Worm (Caenorhabditis elegans): Measurements from ENCODE around the gene F55A11.6.

The F55A11.6 gene

ce11 chrV:11762863-11763262 lies 13.8 kb upstream of the F55A11.6 start, which contains the start of gene T04F3.4:
T04F3.4 (minus strand) TSS chrV:11763049.
- TF ChIP-seq nhr-237 (tag; optimal IDR thresholded peaks at IDR 0.05): no peak
- no peak for TF ChIP-seq M03D4.4 (tag; optimal IDR thresholded peaks at IDR 0.05)
- TF ChIP-seq lin-13 (tag; optimal IDR thresholded peaks at IDR 0.05): no peak
- no peak for TF ChIP-seq ceh-43 (GFP tag; optimal IDR thresholded peaks at IDR 0.05)
- no peak for TF ChIP-seq elt-1 (tag; optimal IDR thresholded peaks at IDR 0.05; ENCODE audit: borderline replicate concordance, insufficient read depth)
- no peak for TF ChIP-seq unc-120 (tag; optimal IDR thresholded peaks at IDR 0.05; ENCODE audit: poor library complexity, severe bottlenecking)

- TF ChIP-seq nhr-28 (tag; optimal IDR thresholded peaks at IDR 0.05) (no peak), ztf-11 (tag; optimal IDR thresholded peaks at IDR 0.05) (peak; percentile 44), ceh-83 (GFP tag; optimal IDR thresholded peaks at IDR 0.05) (no peak), ceh-43 (GFP tag; optimal IDR thresholded peaks at IDR 0.05) (no peak), unc-39 (tag; optimal IDR thresholded peaks at IDR 0.05) (no peak), lin-13 (tag; optimal IDR thresholded peaks at IDR 0.05) (no peak), nhr-12 (tag; optimal IDR thresholded peaks at IDR 0.05) (no peak), ces-1 (GFP tag; optimal IDR thresholded peaks at IDR 0.05) (peak; percentile 85), nhr-237 (tag; optimal IDR thresholded peaks at IDR 0.05) (peak; percentile 55), ceh-39 (tag; optimal IDR thresholded peaks at IDR 0.05) (peak; percentile 46), nhr-76 (tag; optimal IDR thresholded peaks at IDR 0.05) (no peak), lsy-2 (tag; optimal IDR thresholded peaks at IDR 0.05) (peak; percentile 99), ham-2 (GFP tag; optimal IDR thresholded peaks at IDR 0.05) (no peak), blmp-1 (tag; optimal IDR thresholded peaks at IDR 0.05) (no peak), elt-3 (tag; optimal IDR thresholded peaks at IDR 0.05) (no peak), hlh-1 (tag; optimal IDR thresholded peaks at IDR 0.05) (no peak), unc-120 (tag; optimal IDR thresholded peaks at IDR 0.05; ENCODE audit: poor library complexity, severe bottlenecking) (no peak), mep-1 (tag; optimal IDR thresholded peaks at IDR 0.05) (peak; percentile 43), elt-1 (tag; optimal IDR thresholded peaks at IDR 0.05; ENCODE audit: borderline replicate concordance, insufficient read depth) (no peak)
Measured at ce11 chrV:11764373-11764954, 12.2 kb upstream of the F55A11.6 start, which contains the start of the genes F55A11.1 and syx-5. F55A11.1 (minus strand) TSS chrV:11764385. syx-5 (plus strand) TSS chrV:11764904.

- no peak for TF ChIP-seq blmp-1 (tag; optimal IDR thresholded peaks at IDR 0.05)
- TF ChIP-seq snpc-4 (tag; optimal IDR thresholded peaks at IDR 0.05): no peak
- TF ChIP-seq nhr-76 (tag; optimal IDR thresholded peaks at IDR 0.05): no peak
- no peak for TF ChIP-seq ceh-43 (GFP tag; optimal IDR thresholded peaks at IDR 0.05)
- no peak for TF ChIP-seq mab-5 (tag; optimal IDR thresholded peaks at IDR 0.05)
- no peak for TF ChIP-seq cnd-1 (tag; optimal IDR thresholded peaks at IDR 0.05)
- TF ChIP-seq elt-1 (tag; optimal IDR thresholded peaks at IDR 0.05; ENCODE audit: borderline replicate concordance, insufficient read depth): no peak
- no peak for TF ChIP-seq tbx-8 (GFP tag; optimal IDR thresholded peaks at IDR 0.05)
- no peak for TF ChIP-seq drap-1 (GFP tag; optimal IDR thresholded peaks at IDR 0.05)
- no peak for TF ChIP-seq pha-4 (tag; optimal IDR thresholded peaks at IDR 0.05)
- no peak for TF ChIP-seq unc-120 (tag; optimal IDR thresholded peaks at IDR 0.05; ENCODE audit: poor library complexity, severe bottlenecking)
- TF ChIP-seq nhr-237 (tag; optimal IDR thresholded peaks at IDR 0.05): no peak
- TF ChIP-seq ceh-83 (GFP tag; optimal IDR thresholded peaks at IDR 0.05): no peak
- no peak for TF ChIP-seq lin-32 (GFP tag; optimal IDR thresholded peaks at IDR 0.05)
- no peak for TF ChIP-seq lsy-2 (tag; optimal IDR thresholded peaks at IDR 0.05)
- no peak for TF ChIP-seq nhr-12 (tag; optimal IDR thresholded peaks at IDR 0.05)
Measured at ce11 chrV:11767028-11767427, 9.6 kb upstream of the F55A11.6 start, which contains the start of gene sel-11. sel-11 (plus strand) TSS chrV:11767328.

ce11 chrV:11769646-11770045 lies 7.0 kb upstream of the F55A11.6 start:
- TF ChIP-seq sptf-1 (tag; optimal IDR thresholded peaks at IDR 0.05): no peak
- no peak for TF ChIP-seq nhr-12 (tag; optimal IDR thresholded peaks at IDR 0.05)
- TF ChIP-seq sem-2 (GFP tag; optimal IDR thresholded peaks at IDR 0.05): no peak
- no peak for TF ChIP-seq drap-1 (GFP tag; optimal IDR thresholded peaks at IDR 0.05)
- no peak for TF ChIP-seq unc-62 (GFP tag; optimal IDR thresholded peaks at IDR 0.05)
- TF ChIP-seq blmp-1 (tag; optimal IDR thresholded peaks at IDR 0.05): no peak
- no peak for TF ChIP-seq lin-13 (tag; optimal IDR thresholded peaks at IDR 0.05)
- no peak for TF ChIP-seq mls-2 (tag; optimal IDR thresholded peaks at IDR 0.05)
- TF ChIP-seq nhr-2 (tag; optimal IDR thresholded peaks at IDR 0.05): no peak
- TF ChIP-seq snpc-4 (tag; optimal IDR thresholded peaks at IDR 0.05): no peak
- TF ChIP-seq ces-1 (GFP tag; optimal IDR thresholded peaks at IDR 0.05): no peak
- TF ChIP-seq bed-3 (GFP tag; optimal IDR thresholded peaks at IDR 0.05): no peak
- no peak for TF ChIP-seq unc-120 (tag; optimal IDR thresholded peaks at IDR 0.05; ENCODE audit: poor library complexity, severe bottlenecking)
- no peak for TF ChIP-seq nhr-76 (tag; optimal IDR thresholded peaks at IDR 0.05)

All from whole organism, mixed stage, embryonic.